Worm (Caenorhabditis elegans): Measurements from ENCODE around the gene col-121.

col-121 gene

ce11 chrIV:9401715-9402114 is 5.7 kb upstream of the col-121 start, which contains the start of gene F56D5.6:
Gene F56D5.6, plus strand, starts transcription at chrIV:9401922.
- TF ChIP-seq peb-1 (tag; optimal IDR thresholded peaks at IDR 0.05) (no peak), ceh-82 (tag; optimal IDR thresholded peaks at IDR 0.05) (no peak), blmp-1 (tag; optimal IDR thresholded peaks at IDR 0.05; ENCODE audit: insufficient read depth) (no peak), sma-9 (GFP tag; optimal IDR thresholded peaks at IDR 0.05) (peak; percentile 34), sma-9 (tag; optimal IDR thresholded peaks at IDR 0.05) (no peak), sma-3 (GFP tag; optimal IDR thresholded peaks at IDR 0.05) (no peak), nhr-10 (tag; optimal IDR thresholded peaks at IDR 0.05) (no peak), nhr-77 (tag; optimal IDR thresholded peaks at IDR 0.05) (no peak), R02D3.7 (tag; optimal IDR thresholded peaks at IDR 0.05) (no peak), unc-55 (GFP tag; optimal IDR thresholded peaks at IDR 0.05) (no peak), egl-27 (tag; optimal IDR thresholded peaks at IDR 0.05) (no peak), ZK546.5 (tag; optimal IDR thresholded peaks at IDR 0.05) (no peak), nhr-21 (tag; optimal IDR thresholded peaks at IDR 0.05) (no peak), fos-1 (tag; optimal IDR thresholded peaks at IDR 0.05) (peak; percentile 73), gmeb-1 (tag; optimal IDR thresholded peaks at IDR 0.05) (peak; percentile 9), lin-39 (tag; optimal IDR thresholded peaks at IDR 0.05) (no peak), sem-4 (tag; optimal IDR thresholded peaks at IDR 0.05) (no peak), elt-3 (tag; optimal IDR thresholded peaks at IDR 0.05) (no peak), nhr-237 (tag; optimal IDR thresholded peaks at IDR 0.05) (no peak), lin-13 (GFP tag; optimal IDR thresholded peaks at IDR 0.05) (no peak), mbf-1 (tag; optimal IDR thresholded peaks at IDR 0.05) (no peak), mdl-1 (tag; optimal IDR thresholded peaks at IDR 0.05) (no peak)

DNA sequence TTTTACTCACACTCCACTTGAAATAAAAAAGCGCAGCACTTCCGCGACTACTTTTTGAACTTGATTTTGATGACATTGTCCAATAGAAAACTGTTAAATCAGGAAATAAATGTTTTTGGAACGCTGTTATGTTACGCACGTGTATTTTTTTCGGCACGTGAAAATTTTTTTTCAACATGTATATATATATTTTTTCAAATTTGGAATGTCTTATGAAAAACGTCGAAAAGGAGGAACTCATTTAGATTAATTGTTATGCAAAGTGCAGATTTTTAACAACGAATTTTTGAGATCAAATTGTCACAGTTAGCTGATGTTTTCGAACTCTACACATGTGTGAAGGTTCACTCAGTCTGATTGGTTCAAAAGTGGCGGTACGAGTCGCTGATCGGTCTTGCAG is 2.5 kb upstream of the col-121 start, which contains the start of gene F56D5.2:
TSS of gene F56D5.2 (minus strand) at position 101 of the 400 bp plus-strand sequence.
- TF ChIP-seq fos-1 (tag; optimal IDR thresholded peaks at IDR 0.05) = no peak
- TF ChIP-seq ama-1 (optimal IDR thresholded peaks at IDR 0.05) = no peak
- TF ChIP-seq egl-27 (tag; optimal IDR thresholded peaks at IDR 0.05) = no peak
- no peak for TF ChIP-seq mab-5 (tag; optimal IDR thresholded peaks at IDR 0.05)
- no peak for TF ChIP-seq unc-55 (GFP tag; optimal IDR thresholded peaks at IDR 0.05)
- TF ChIP-seq mdl-1 (tag; optimal IDR thresholded peaks at IDR 0.05) = no peak
- no peak for TF ChIP-seq unc-62 (GFP tag; optimal IDR thresholded peaks at IDR 0.05)
- no peak for TF ChIP-seq aly-2 (tag; optimal IDR thresholded peaks at IDR 0.05)
- TF ChIP-seq unc-39 (tag; optimal IDR thresholded peaks at IDR 0.05) = no peak
- TF ChIP-seq dmd-4 (tag; optimal IDR thresholded peaks at IDR 0.05) = no peak
- TF ChIP-seq ztf-4 (tag; optimal IDR thresholded peaks at IDR 0.05) = no peak
- TF ChIP-seq nhr-25 (tag; optimal IDR thresholded peaks at IDR 0.05) = no peak
- no peak for TF ChIP-seq R02D3.7 (tag; optimal IDR thresholded peaks at IDR 0.05)
- no peak for TF ChIP-seq nhr-11 (tag; optimal IDR thresholded peaks at IDR 0.05)
- TF ChIP-seq ceh-82 (tag; optimal IDR thresholded peaks at IDR 0.05) = no peak
- TF ChIP-seq ztf-11 (tag; optimal IDR thresholded peaks at IDR 0.05) = no peak
- TF ChIP-seq Y55F3AM.14 (GFP tag; optimal IDR thresholded peaks at IDR 0.05) = no peak
- no peak for TF ChIP-seq ZK546.5 (tag; optimal IDR thresholded peaks at IDR 0.05)
- no peak for TF ChIP-seq nhr-129 (tag; optimal IDR thresholded peaks at IDR 0.05)
- TF ChIP-seq snpc-4 (tag; optimal IDR thresholded peaks at IDR 0.05) = no peak

DNA sequence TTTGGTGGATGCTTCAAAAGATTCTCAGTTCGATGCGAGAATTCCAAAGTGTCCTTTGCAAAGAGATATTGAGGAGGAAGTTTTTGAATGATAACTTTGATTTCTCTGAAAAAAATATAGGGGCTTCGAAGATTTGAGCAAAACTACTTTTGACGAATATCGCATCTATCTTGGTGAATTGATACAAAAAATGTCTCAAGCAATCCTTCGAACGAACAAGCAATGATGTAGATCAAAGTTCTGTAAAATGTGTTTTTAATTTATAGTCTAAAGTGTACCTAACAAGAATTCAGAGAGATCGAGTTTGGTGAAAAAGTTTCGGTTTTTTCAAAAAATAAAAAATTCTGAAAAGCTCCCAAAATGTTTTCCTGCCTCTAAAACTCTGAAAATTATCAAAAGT is 1.3 kb upstream of the col-121 start, which contains the start of gene F56D5.3:
TSS of gene F56D5.3 (plus strand) at position 301 of the 400 bp plus-strand sequence.
- TF ChIP-seq peb-1 (tag; optimal IDR thresholded peaks at IDR 0.05) (no peak), mbf-1 (tag; optimal IDR thresholded peaks at IDR 0.05) (no peak), lin-39 (tag; optimal IDR thresholded peaks at IDR 0.05) (no peak), nhr-6 (tag; optimal IDR thresholded peaks at IDR 0.05) (no peak)

ce11 chrIV:9386038-9386437 is 10.0 kb downstream of the col-121 start, which contains the start of gene daf-15:
Gene daf-15, plus strand, starts transcription at chrIV:9386208.
- TF ChIP-seq snpc-4 (tag; optimal IDR thresholded peaks at IDR 0.05) (peak; percentile 47), nhr-23 (tag; optimal IDR thresholded peaks at IDR 0.05) (no peak), blmp-1 (tag; optimal IDR thresholded peaks at IDR 0.05; ENCODE audit: insufficient read depth) (no peak), gmeb-1 (tag; optimal IDR thresholded peaks at IDR 0.05) (peak; percentile 96), unc-62 (GFP tag; optimal IDR thresholded peaks at IDR 0.05) (no peak), unc-39 (tag; optimal IDR thresholded peaks at IDR 0.05) (no peak), alr-1 (tag; optimal IDR thresholded peaks at IDR 0.05) (no peak), ztf-1 (GFP tag; conservative IDR thresholded peaks at IDR 0.05) (no peak), nhr-10 (tag; optimal IDR thresholded peaks at IDR 0.05) (no peak), nhr-12 (tag; optimal IDR thresholded peaks at IDR 0.05) (no peak), dmd-4 (tag; optimal IDR thresholded peaks at IDR 0.05) (no peak), nhr-25 (tag; optimal IDR thresholded peaks at IDR 0.05) (peak; percentile 11), ceh-82 (tag; optimal IDR thresholded peaks at IDR 0.05) (no peak), lin-13 (GFP tag; optimal IDR thresholded peaks at IDR 0.05) (no peak), peb-1 (tag; optimal IDR thresholded peaks at IDR 0.05) (no peak), lin-39 (tag; optimal IDR thresholded peaks at IDR 0.05) (no peak), mbf-1 (tag; optimal IDR thresholded peaks at IDR 0.05) (no peak), skn-1 (tag; optimal IDR thresholded peaks at IDR 0.05) (no peak), ZK546.5 (tag; optimal IDR thresholded peaks at IDR 0.05) (no peak), Y55F3AM.14 (GFP tag; optimal IDR thresholded peaks at IDR 0.05) (no peak), sem-4 (tag; optimal IDR thresholded peaks at IDR 0.05) (no peak), ztf-11 (tag; optimal IDR thresholded peaks at IDR 0.05) (no peak), F13H6.1 (tag; optimal IDR thresholded peaks at IDR 0.05) (peak; percentile 26), sma-9 (GFP tag; optimal IDR thresholded peaks at IDR 0.05) (peak; percentile 36), sma-9 (tag; optimal IDR thresholded peaks at IDR 0.05) (no peak), ztf-4 (tag; optimal IDR thresholded peaks at IDR 0.05) (no peak), nhr-6 (tag; optimal IDR thresholded peaks at IDR 0.05) (no peak), elt-3 (tag; optimal IDR thresholded peaks at IDR 0.05) (no peak), nhr-11 (tag; optimal IDR thresholded peaks at IDR 0.05) (no peak), nhr-237 (tag; optimal IDR thresholded peaks at IDR 0.05) (no peak), fos-1 (tag; optimal IDR thresholded peaks at IDR 0.05) (peak; percentile 31), sma-3 (GFP tag; optimal IDR thresholded peaks at IDR 0.05) (peak; percentile 56), lsy-2 (tag; optimal IDR thresholded peaks at IDR 0.05) (peak; percentile 37 to 76), egl-27 (tag; optimal IDR thresholded peaks at IDR 0.05) (no peak), mab-5 (tag; optimal IDR thresholded peaks at IDR 0.05) (no peak)

All from whole organism, L2 larva.